Worm (Caenorhabditis elegans) whole organism, L4 larva: ENCODE measurements around the gene unc-84.

Experiments
- R02D3.7 ChIP-seq: fragments of 150-350 bp; sonication (generic microtip); optimal IDR thresholded peaks from 3 replicates; lab custom pipeline; 2014; ENCODE audit warnings: missing biosample characterization, missing genetic modification characterization
- T20F7.1 ChIP-seq: fragments of 200-800 bp; sonication (Bioruptor generic); optimal IDR thresholded peaks from 2 replicates; lab custom pipeline; 2018; ENCODE audit warnings: mild to moderate bottlenecking, missing genetic modification characterization, missing compliant biosample characterization
- ama-1 ChIP-seq: fragments of 150-350 bp; optimal IDR thresholded peaks from 2 replicates; lab custom pipeline; 2014; ENCODE audit warnings: inconsistent platforms, mixed read lengths
- attf-4 ChIP-seq: sonication (generic microtip); optimal IDR thresholded peaks from 3 replicates; lab custom pipeline; 2017; ENCODE audit warnings: missing biosample characterization, missing genetic modification characterization
- ceh-82 ChIP-seq: sonication (generic microtip); optimal IDR thresholded peaks from 2 replicates; lab custom pipeline; 2017; ENCODE audit warnings: missing biosample characterization, missing genetic modification characterization
- fkh-10 ChIP-seq: fragments of 150-350 bp; optimal IDR thresholded peaks from 2 replicates; lab custom pipeline; 2014; ENCODE audit warnings: missing biosample characterization, missing genetic modification reagents, missing genetic modification characterization
- mep-1 ChIP-seq: fragments of 150-350 bp; sonication (generic microtip); optimal IDR thresholded peaks from 3 replicates; lab custom pipeline; 2014; ENCODE audit warnings: missing biosample characterization, missing genetic modification characterization
- nhr-237 ChIP-seq: sonication (generic microtip); optimal IDR thresholded peaks from 2 replicates; lab custom pipeline; 2017; ENCODE audit warnings: missing biosample characterization, missing genetic modification characterization
- nhr-25 ChIP-seq: sonication (generic microtip); optimal IDR thresholded peaks from 2 replicates; lab custom pipeline; 2017; ENCODE audit warnings: missing genetic modification characterization, mild to moderate bottlenecking, missing compliant biosample characterization, antibody characterized with exemption, moderate library complexity, borderline replicate concordance; ENCODE audit not compliant: insufficient read depth
- nhr-28 ChIP-seq: fragments of 150-350 bp; optimal IDR thresholded peaks from 2 replicates; lab custom pipeline; 2014; ENCODE audit warnings: missing biosample characterization, missing genetic modification characterization
- nhr-76 ChIP-seq: fragments of 150-350 bp; optimal IDR thresholded peaks from 2 replicates; lab custom pipeline; 2014; ENCODE audit warnings: missing biosample characterization, missing genetic modification characterization
- unc-62 ChIP-seq, 3 experiments: fragments of 150-350 bp in 1 of 3; sonication (generic microtip); optimal IDR thresholded peaks in 2 of 3; peaks in 1 of 3; 1 replicate in 1 of 3; 2 replicates in 2 of 3; lab custom pipeline; 2014 to 2017; ENCODE audit warnings: missing biosample characterization in 3 of 3, missing genetic modification characterization in 3 of 3, missing genetic modification reagents in 3 of 3, missing genotype in 1 of 3
- ztf-7 ChIP-seq: fragments of 150-350 bp; optimal IDR thresholded peaks from 2 replicates; lab custom pipeline; 2014; ENCODE audit warnings: missing biosample characterization, missing genetic modification characterization

DNA sequence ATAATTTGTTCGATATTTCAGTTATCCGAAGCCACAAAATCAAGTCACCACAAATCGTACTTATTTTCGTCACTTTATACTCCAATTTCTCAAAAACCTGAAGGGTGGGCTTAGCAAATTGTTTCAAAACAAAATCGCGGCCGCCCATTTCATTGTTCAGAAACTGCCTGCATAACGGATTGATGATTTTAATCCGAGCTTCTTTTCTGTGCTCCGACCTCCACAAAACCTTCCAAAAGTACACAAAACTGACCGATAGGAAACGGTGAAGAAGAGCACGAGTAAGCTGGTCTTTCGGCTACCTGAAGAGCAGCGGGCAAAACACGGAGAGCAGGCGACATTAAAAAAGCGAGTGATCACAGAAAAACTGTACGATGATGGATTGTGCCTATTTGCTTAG lies 18.1 kb upstream of the unc-84 start, which contains the start of gene R01E6.2:
- TF ChIP-seq T20F7.1 (GFP tag; lab: Kevin White, UChicago) = no peak
- TF ChIP-seq ztf-7 = no peak
- TF ChIP-seq nhr-237 (tag; lab: Kevin White, UChicago) = no peak
- no peak for TF ChIP-seq mep-1 (tag; lab: Kevin White, UChicago)
- TF ChIP-seq R02D3.7 (tag; lab: Kevin White, UChicago) = no peak
- TF ChIP-seq nhr-76 (tag; lab: Kevin White, UChicago) = no peak
- TF ChIP-seq fkh-10 (GFP tag; lab: Kevin White, UChicago) = no peak
- no peak for TF ChIP-seq nhr-25 (tag; lab: Kevin White, UChicago)
- no peak for TF ChIP-seq ceh-82 (tag; lab: Kevin White, UChicago)
- no peak for TF ChIP-seq unc-62 (GFP tag; optimal IDR thresholded peaks at IDR 0.05 in 1 of 2; lab: Kevin White, UChicago)
- no peak for TF ChIP-seq unc-62 (tag; optimal IDR thresholded peaks at IDR 0.05; lab: Kevin White, UChicago)
- no peak for TF ChIP-seq attf-4
- no peak for TF ChIP-seq nhr-28 (tag; lab: Kevin White, UChicago)
- TF ChIP-seq ama-1 (lab: Kevin White, UChicago) = no peak
